Fruit fly (Drosophila melanogaster) S2 (cell line): ENCODE results near the gene CG6788.

Source experiments
- CG8478 ChIP-seq: fragments of >200 bp; optimal IDR thresholded peaks from 2 replicates; lab custom pipeline; 2018
- CTCF ChIP-seq, 2 experiments: fragments of >200 bp; optimal IDR thresholded peaks; 2 replicates each; lab custom pipeline; 2018

dm6 chrX:17914508-17914907 is 26.5 kb downstream of the CG6788 start:
- TF ChIP-seq CG8478 (lab: Kevin White, UChicago) (no peak), CTCF (optimal IDR thresholded peaks at IDR 0.05; lab: Kevin White, UChicago) (no peak)
